Fruit fly (Drosophila melanogaster): Measurements from ENCODE around the gene Smg6.
A peak's percentile ranks its signal among the peaks of the same experiment; 100 is the strongest.

Smg6 gene

dm6 chr3R:25024895-25025557 lies 8.2 kb downstream of the Smg6 start, which contains the start of the genes EMC6 and Hr96 (continued):
- TF ChIP-seq wek (GFP tag; optimal IDR thresholded peaks at IDR 0.05) (peak; percentile 76), CG4820 (GFP tag; optimal IDR thresholded peaks at IDR 0.05) (peak; percentile 91), CG34224 (GFP tag; IDR thresholded peaks at IDR 0.05; ENCODE audit: partially characterized antibody) (peak; percentile 64; the same call in 2 of the 3 replicates), Optix (GFP tag; IDR thresholded peaks at IDR 0.05) (peak; percentile 86), CG15011 (GFP tag; optimal IDR thresholded peaks at IDR 0.05) (peak; percentile 73), Scr (GFP tag; IDR thresholded peaks at IDR 0.05; ENCODE audit: partially characterized antibody) (peak; percentile 69), CG1792 (GFP tag; optimal IDR thresholded peaks at IDR 0.05) (peak; percentile 87), CG11247 (GFP tag; IDR thresholded peaks at IDR 0.05) (peak; percentile 93), CG11456 (GFP tag; IDR thresholded peaks at IDR 0.05) (peak; percentile 97), CG8281 (tag; optimal IDR thresholded peaks at IDR 0.05) (peak; percentile 77), bigmax (GFP tag; optimal IDR thresholded peaks at IDR 0.05) (peak; percentile 30), esg (GFP tag; conservative IDR thresholded peaks at IDR 0.05) (peak; percentile 88), CG1024 (GFP tag; IDR thresholded peaks at IDR 0.05) (peak; percentile 81), mam (GFP tag; optimal IDR thresholded peaks at IDR 0.05) (peak; percentile 96), ab (GFP tag; optimal IDR thresholded peaks at IDR 0.05) (peak; percentile 77), ttk (GFP tag; IDR thresholded peaks at IDR 0.05) (peak; percentile 93), CG6272 (GFP tag; IDR thresholded peaks at IDR 0.05) (peak; percentile 91), CG9609 (GFP tag; optimal IDR thresholded peaks at IDR 0.05) (peak; percentile 91), CG3163 (GFP tag; optimal IDR thresholded peaks at IDR 0.05) (peak; percentile 68), CTCF (GFP tag; optimal IDR thresholded peaks at IDR 0.05) (peak; percentile 54), pum (GFP tag; optimal IDR thresholded peaks at IDR 0.05) (peak; percentile 93), HLH3B (GFP tag; IDR thresholded peaks at IDR 0.05) (peak; percentile 92), Hmr (GFP tag; optimal IDR thresholded peaks at IDR 0.05) (peak; percentile 94), gem (tag; optimal IDR thresholded peaks at IDR 0.05) (peak; percentile 96), NK7.1 (GFP tag; optimal IDR thresholded peaks at IDR 0.05) (peak; percentile 84), Ravus (GFP tag; IDR thresholded peaks at IDR 0.05) (peak; percentile 76), Six4 (GFP tag; optimal IDR thresholded peaks at IDR 0.05) (peak; percentile 91), Mrtf (GFP tag; IDR thresholded peaks at IDR 0.05) (peak; percentile 91), CG14050 (GFP tag; IDR thresholded peaks at IDR 0.05) (peak; percentile 91), CoRest (tag; optimal IDR thresholded peaks at IDR 0.05) (peak; percentile 94), gce (GFP tag; IDR thresholded peaks at IDR 0.05) (peak; percentile 76), hb (GFP tag; IDR thresholded peaks at IDR 0.05; ENCODE audit: partially characterized antibody) (peak; percentile 61; the same call in 2 of the 3 replicates), Dbx (GFP tag; IDR thresholded peaks at IDR 0.05) (peak; percentile 96), maf-S (GFP tag; optimal IDR thresholded peaks at IDR 0.05) (peak; percentile 91), CG10321 (GFP tag; IDR thresholded peaks at IDR 0.05) (peak; percentile 75), ap (GFP tag; IDR thresholded peaks at IDR 0.05) (peak; percentile 74), bbx (GFP tag; IDR thresholded peaks at IDR 0.05; ENCODE audit: partially characterized antibody) (peak; percentile 59), CG1529 (GFP tag; optimal IDR thresholded peaks at IDR 0.05) (peak; percentile 78), CG18764 (GFP tag; optimal IDR thresholded peaks at IDR 0.05) (peak; percentile 90), E2f2 (GFP tag; IDR thresholded peaks at IDR 0.05) (peak; percentile 75), CG11560 (tag; IDR thresholded peaks at IDR 0.05) (peak; percentile 81), inv (GFP tag; IDR thresholded peaks at IDR 0.05; ENCODE audit: partially characterized antibody) (peak; percentile 40), Hr51 (GFP tag; optimal IDR thresholded peaks at IDR 0.05) (peak; percentile 91 to 94), sob (GFP tag; IDR thresholded peaks at IDR 0.05) (peak; percentile 96), Gsc (GFP tag; IDR thresholded peaks at IDR 0.05) (peak; percentile 65), HLH54F (GFP tag; optimal IDR thresholded peaks at IDR 0.05) (peak; percentile 96), insv (GFP tag; optimal IDR thresholded peaks at IDR 0.05) (peak in 1 of 2 experiments; percentile 72), Bteb2 (GFP tag; optimal IDR thresholded peaks at IDR 0.05) (peak; percentile 93), Neu2 (GFP tag; optimal IDR thresholded peaks at IDR 0.05; ENCODE audit: borderline replicate concordance) (peak; percentile 32), CG16863 (GFP tag; optimal IDR thresholded peaks at IDR 0.05) (peak; percentile 89)

Data from whole organism, embryonic.